Worm (Caenorhabditis elegans): ENCODE results near the gene sek-5.
A peak's percentile ranks its signal among the peaks of the same experiment; 100 is the strongest.

Gene sek-5

DNA sequence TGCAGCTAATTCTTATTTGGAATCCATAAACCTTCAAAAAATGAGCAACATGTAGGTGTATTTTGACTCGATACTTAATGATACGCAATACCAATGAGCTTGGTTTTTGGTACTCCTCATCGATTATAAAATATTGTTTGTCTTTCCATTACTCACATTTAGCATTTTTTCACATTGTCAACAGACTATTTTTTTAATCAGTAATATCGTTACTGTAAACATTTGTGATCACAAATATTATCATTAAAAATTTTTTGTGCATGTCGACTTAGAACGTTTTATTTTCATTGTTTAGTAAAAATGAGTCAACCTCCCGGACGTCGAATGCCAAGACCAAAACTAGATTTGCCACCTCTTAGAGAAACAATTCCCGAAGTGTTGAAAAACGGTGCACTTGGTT, at the start of gene sek-5:
Gene sek-5, plus strand, starts transcription at position 301 of the 400 bp plus-strand sequence.
- no peak for TF ChIP-seq him-1 (tag; optimal IDR thresholded peaks at IDR 0.05)
- TF ChIP-seq dao-5 (tag; optimal IDR thresholded peaks at IDR 0.05), result no peak
- TF ChIP-seq W03F9.2 (tag; optimal IDR thresholded peaks at IDR 0.05), result no peak

ce11 chrX:5329236-5329635, 48.2 kb upstream of the sek-5 start, which contains the start of gene C26B9.5:
Gene C26B9.5 (plus strand): TSS chrX:5329479.
- TF ChIP-seq W03F9.2 (tag; optimal IDR thresholded peaks at IDR 0.05), result no peak
- TF ChIP-seq dao-5 (tag; optimal IDR thresholded peaks at IDR 0.05), result no peak
- TF ChIP-seq him-1 (tag; optimal IDR thresholded peaks at IDR 0.05), result no peak

DNA sequence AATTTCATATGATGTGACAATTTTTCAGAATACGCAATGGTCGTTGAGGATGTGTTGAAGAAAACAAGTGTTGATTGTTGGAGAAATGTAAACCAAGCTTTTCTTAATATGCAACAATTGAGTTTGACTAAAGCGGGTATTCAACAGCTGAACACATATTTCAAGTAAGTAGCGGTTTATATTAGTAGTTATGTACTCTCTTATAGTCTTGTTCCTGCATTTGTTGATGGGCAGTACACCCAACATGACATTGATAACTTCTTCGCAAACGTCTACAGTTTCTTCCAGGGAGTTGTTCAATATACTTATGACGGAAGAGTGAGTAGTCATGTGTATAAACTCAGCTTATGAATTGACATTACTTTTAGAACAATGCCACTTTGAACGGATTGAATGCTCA, 46.6 kb upstream of the sek-5 start:
- TF ChIP-seq him-1 (tag; optimal IDR thresholded peaks at IDR 0.05), result no peak
- no peak for TF ChIP-seq W03F9.2 (tag; optimal IDR thresholded peaks at IDR 0.05)
- no peak for TF ChIP-seq dao-5 (tag; optimal IDR thresholded peaks at IDR 0.05)

DNA sequence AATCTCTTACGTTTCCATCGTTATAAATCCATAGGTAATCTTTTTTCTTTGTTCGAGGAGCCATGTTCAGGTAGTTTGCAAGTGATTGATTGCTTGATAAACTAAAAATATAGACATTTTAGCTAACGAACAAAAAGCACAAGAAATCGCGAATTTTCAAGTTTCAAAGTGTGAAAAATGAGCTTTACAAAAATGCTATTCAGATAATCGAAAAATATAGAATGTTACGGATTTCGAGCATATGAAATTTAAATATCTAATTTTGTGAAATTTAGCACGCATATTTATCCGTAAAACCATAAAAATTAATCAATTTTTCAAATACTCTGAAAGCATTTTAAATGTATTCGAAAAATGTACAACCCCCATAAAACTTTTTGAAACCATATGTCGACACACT, 42.0 kb upstream of the sek-5 start, which contains the start of gene C26B9.6:
Gene C26B9.6, minus strand, starts transcription at position 101 of the 400 bp plus-strand sequence.
- no peak for TF ChIP-seq dao-5 (tag; optimal IDR thresholded peaks at IDR 0.05)
- TF ChIP-seq W03F9.2 (tag; optimal IDR thresholded peaks at IDR 0.05), result no peak
- TF ChIP-seq him-1 (tag; optimal IDR thresholded peaks at IDR 0.05), result no peak

DNA sequence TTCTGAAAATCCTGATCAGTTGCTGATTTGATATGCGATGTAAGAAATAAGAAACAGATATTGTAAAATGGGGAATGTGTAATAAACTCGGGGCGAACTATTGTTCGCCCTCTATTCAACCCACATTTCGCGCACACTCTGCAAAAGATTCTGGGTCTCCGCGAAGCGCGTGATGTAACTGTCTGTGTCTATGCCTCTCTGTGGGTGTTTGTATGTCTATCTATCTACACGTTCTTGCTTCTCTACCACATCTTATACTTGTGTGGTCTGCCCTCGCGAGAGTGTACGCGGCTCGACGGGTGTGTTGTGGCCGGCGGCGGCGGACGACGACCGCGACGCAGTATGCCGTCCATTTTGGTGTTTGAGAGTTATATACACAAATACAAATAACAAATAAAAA, 40.9 kb upstream of the sek-5 start:
- no peak for TF ChIP-seq dao-5 (tag; optimal IDR thresholded peaks at IDR 0.05)
- TF ChIP-seq W03F9.2 (tag; optimal IDR thresholded peaks at IDR 0.05), result peak; percentile 49
- no peak for TF ChIP-seq him-1 (tag; optimal IDR thresholded peaks at IDR 0.05)

DNA sequence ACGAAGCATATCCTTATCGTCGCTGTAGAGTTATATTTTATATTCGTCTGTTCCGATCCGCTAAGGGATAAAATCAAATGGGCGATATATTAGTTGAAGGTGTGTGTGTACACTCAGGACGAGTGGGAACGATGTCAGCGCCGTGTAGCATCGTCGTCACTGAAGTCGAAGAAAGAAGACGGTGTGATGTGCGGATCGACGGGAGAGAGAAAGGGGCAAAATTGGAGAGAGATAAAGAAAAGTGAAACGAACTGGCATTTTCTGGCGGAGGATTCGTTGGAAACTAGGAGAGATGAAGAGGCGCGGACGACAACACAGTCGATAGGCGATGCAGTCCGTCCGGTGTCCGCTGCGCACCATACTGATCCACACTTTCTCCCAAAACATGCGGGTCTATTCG, 39.4 kb upstream of the sek-5 start, which contains the start of gene C26B9.3:
Gene C26B9.3, plus strand, starts transcription at position 343 of the 400 bp plus-strand sequence.
- TF ChIP-seq W03F9.2 (tag; optimal IDR thresholded peaks at IDR 0.05) (no peak), him-1 (tag; optimal IDR thresholded peaks at IDR 0.05) (no peak), dao-5 (tag; optimal IDR thresholded peaks at IDR 0.05) (no peak)

- TF ChIP-seq dao-5 (tag; optimal IDR thresholded peaks at IDR 0.05) (no peak), him-1 (tag; optimal IDR thresholded peaks at IDR 0.05) (no peak), W03F9.2 (tag; optimal IDR thresholded peaks at IDR 0.05) (no peak)
Measured at ce11 chrX:5339357-5339756, 38.0 kb upstream of the sek-5 start.

ce11 chrX:5339889-5340288, 37.5 kb upstream of the sek-5 start, which contains the start of gene C26B9.2:
Gene C26B9.2 (plus strand): TSS chrX:5340189.
- no peak for TF ChIP-seq W03F9.2 (tag; optimal IDR thresholded peaks at IDR 0.05)
- TF ChIP-seq dao-5 (tag; optimal IDR thresholded peaks at IDR 0.05), result no peak
- TF ChIP-seq him-1 (tag; optimal IDR thresholded peaks at IDR 0.05), result no peak

ce11 chrX:5342007-5342406, 35.4 kb upstream of the sek-5 start, which contains the start of gene C26B9.7:
Gene C26B9.7 (plus strand): TSS chrX:5342307.
- TF ChIP-seq him-1 (tag; optimal IDR thresholded peaks at IDR 0.05) (no peak), dao-5 (tag; optimal IDR thresholded peaks at IDR 0.05) (no peak), W03F9.2 (tag; optimal IDR thresholded peaks at IDR 0.05) (no peak)

- TF ChIP-seq W03F9.2 (tag; optimal IDR thresholded peaks at IDR 0.05) (no peak), dao-5 (tag; optimal IDR thresholded peaks at IDR 0.05) (no peak), him-1 (tag; optimal IDR thresholded peaks at IDR 0.05) (no peak)
Measured at ce11 chrX:5344287-5344686, 33.1 kb upstream of the sek-5 start, which contains the start of gene C26B9.1. Gene C26B9.1 (plus strand): TSS chrX:5344587.

ce11 chrX:5346303-5346702, 31.1 kb upstream of the sek-5 start:
- TF ChIP-seq W03F9.2 (tag; optimal IDR thresholded peaks at IDR 0.05), result no peak
- no peak for TF ChIP-seq dao-5 (tag; optimal IDR thresholded peaks at IDR 0.05)

- no peak for TF ChIP-seq him-1 (tag; optimal IDR thresholded peaks at IDR 0.05)
- TF ChIP-seq dao-5 (tag; optimal IDR thresholded peaks at IDR 0.05), result no peak
- no peak for TF ChIP-seq W03F9.2 (tag; optimal IDR thresholded peaks at IDR 0.05)
Measured at ce11 chrX:5347856-5348255, 29.6 kb upstream of the sek-5 start.

DNA sequence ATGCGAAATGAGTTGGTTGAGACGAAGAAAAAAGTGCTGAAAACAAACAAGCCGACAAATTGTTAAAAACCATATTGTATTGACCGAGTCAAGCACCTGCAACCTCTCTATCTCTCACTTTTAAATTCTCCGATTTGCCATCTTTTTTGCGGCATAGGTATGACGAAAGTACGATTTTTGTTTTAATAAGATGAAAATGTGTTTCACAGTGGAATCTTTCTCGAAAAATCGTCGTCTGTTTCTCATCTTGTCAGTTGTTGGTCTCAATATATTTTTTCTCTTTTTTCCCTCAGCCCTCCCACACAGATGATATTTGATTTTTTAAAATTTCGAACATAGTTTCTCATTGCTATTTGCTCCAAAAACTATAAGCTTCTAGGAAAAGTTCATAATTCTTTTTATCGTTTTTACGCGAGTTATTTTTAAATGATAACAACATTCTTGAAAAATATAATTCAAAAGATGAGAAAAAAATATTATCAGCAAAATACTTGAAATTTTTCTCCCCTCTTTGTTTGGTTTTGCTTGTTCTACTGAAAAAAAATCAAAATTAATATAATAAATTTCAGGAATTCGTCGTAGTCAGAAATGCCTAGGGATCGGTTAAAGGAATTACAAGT, 28.8 kb upstream of the sek-5 start, which contains the start of gene syx-3:
Gene syx-3, plus strand, starts transcription at position 570 of the 620 bp plus-strand sequence.
- no peak for TF ChIP-seq him-1 (tag; optimal IDR thresholded peaks at IDR 0.05)
- TF ChIP-seq dao-5 (tag; optimal IDR thresholded peaks at IDR 0.05), result no peak

ce11 chrX:5354022-5354876, 23.2 kb upstream of the sek-5 start, which contains the start of gene pfn-2:
Gene pfn-2 (minus strand): TSS chrX:5354072.
- TF ChIP-seq W03F9.2 (tag; optimal IDR thresholded peaks at IDR 0.05) (no peak), dao-5 (tag; optimal IDR thresholded peaks at IDR 0.05) (peak; percentile 17)
